Fruit fly (Drosophila melanogaster) whole organism, embryonic: ENCODE measurements around the gene wrm2.

ENCODE experiments used
- Adf1 ChIP-seq: fragments of 200-800 bp; sonication (Bioruptor generic); IDR thresholded peaks from 2 replicates; pipeline ENCODE4 v1.3.6; 2022; ENCODE audit warnings: missing biosample characterization, missing genetic modification characterization
- CG10462 ChIP-seq: fragments of 200-800 bp; sonication (Bioruptor generic); optimal IDR thresholded peaks from 2 replicates; lab custom pipeline; 2016; ENCODE audit warnings: missing biosample characterization, missing genetic modification characterization
- CG11247 ChIP-seq: fragments of 200-800 bp; sonication (Bioruptor generic); IDR thresholded peaks from 2 replicates; pipeline ENCODE4 v1.3.6; 2022; ENCODE audit warnings: missing biosample characterization, missing genetic modification characterization
- CG11695 ChIP-seq: fragments of 200-800 bp; sonication (Bioruptor generic); IDR thresholded peaks from 3 replicates; pipeline ENCODE4 v1.3.6; 2022; ENCODE audit warnings: missing biosample characterization, missing genetic modification characterization
- CG13296 ChIP-seq: fragments of 200-800 bp; sonication (Bioruptor generic); optimal IDR thresholded peaks from 3 replicates; lab custom pipeline; 2018; ENCODE audit warnings: missing biosample characterization, mild to moderate bottlenecking, missing genetic modification characterization
- CG13894 ChIP-seq: fragments of 200-800 bp; sonication (Bioruptor generic); optimal IDR thresholded peaks from 3 replicates; lab custom pipeline; 2018; ENCODE audit warnings: missing biosample characterization, mild to moderate bottlenecking, missing genetic modification characterization, moderate library complexity
- CG14965 ChIP-seq: fragments of 200-800 bp; sonication (Bioruptor generic); optimal IDR thresholded peaks from 2 replicates; lab custom pipeline; 2016; ENCODE audit warnings: missing biosample characterization, missing genetic modification characterization, borderline replicate concordance
- CG15601 ChIP-seq: fragments of 200-800 bp; sonication (Bioruptor generic); optimal IDR thresholded peaks from 3 replicates; lab custom pipeline; 2019; ENCODE audit warnings: missing biosample characterization, mild to moderate bottlenecking, missing genetic modification characterization, moderate library complexity
- CG15696 ChIP-seq: fragments of 200-800 bp; sonication (Bioruptor generic); optimal IDR thresholded peaks from 2 replicates; lab custom pipeline; 2019; ENCODE audit warnings: missing biosample characterization, mild to moderate bottlenecking, missing genetic modification characterization, moderate library complexity
- CG16813 ChIP-seq: fragments of 200-800 bp; sonication (Bioruptor generic); IDR thresholded peaks from 3 replicates; pipeline ENCODE4 v1.3.6; 2022; ENCODE audit warnings: missing biosample characterization, missing genetic modification characterization; ENCODE audit not compliant: partially characterized antibody
- CG17328 ChIP-seq: fragments of 200-800 bp; sonication (Bioruptor generic); IDR thresholded peaks from 2 replicates; pipeline ENCODE4 v1.3.6; 2022; ENCODE audit warnings: missing biosample characterization, missing genetic modification characterization
- CG17568 ChIP-seq: fragments of 200-800 bp; sonication (Bioruptor generic); optimal IDR thresholded peaks from 2 replicates; lab custom pipeline; 2018; ENCODE audit warnings: missing biosample characterization, mild to moderate bottlenecking, missing genetic modification characterization, moderate library complexity
- CG2199 ChIP-seq: fragments of 200-800 bp; sonication (Bioruptor generic); IDR thresholded peaks from 3 replicates; pipeline ENCODE4 v1.3.6; 2022; ENCODE audit warnings: missing biosample characterization, missing genetic modification characterization
- CG3065 ChIP-seq: fragments of 200-800 bp; sonication (Bioruptor generic); optimal IDR thresholded peaks from 2 replicates; lab custom pipeline; 2016; ENCODE audit warnings: missing biosample characterization, missing genetic modification characterization
- CG6175 ChIP-seq: fragments of 200-800 bp; sonication (Bioruptor generic); IDR thresholded peaks from 3 replicates; pipeline ENCODE4 v1.3.6; 2022; ENCODE audit warnings: missing biosample characterization, missing genetic modification characterization
- CG7271 ChIP-seq: fragments of 200-800 bp; sonication (Bioruptor generic); optimal IDR thresholded peaks from 2 replicates; lab custom pipeline; 2018; ENCODE audit warnings: missing biosample characterization, mild to moderate bottlenecking, missing genetic modification characterization, moderate library complexity
- CG7928 ChIP-seq: fragments of 200-800 bp; sonication (Bioruptor generic); optimal IDR thresholded peaks from 2 replicates; lab custom pipeline; 2017; ENCODE audit warnings: missing biosample characterization, mild to moderate bottlenecking, missing genetic modification characterization
- CG8388 ChIP-seq: fragments of 200-800 bp; sonication (Bioruptor generic); optimal IDR thresholded peaks from 2 replicates; lab custom pipeline; 2019; ENCODE audit warnings: missing biosample characterization, mild to moderate bottlenecking, missing genetic modification characterization, moderate library complexity
- CoRest ChIP-seq: fragments of 200-800 bp; sonication (Bioruptor generic); optimal IDR thresholded peaks from 3 replicates; lab custom pipeline; 2018; ENCODE audit warnings: missing biosample characterization, mild to moderate bottlenecking, missing genetic modification characterization, moderate library complexity
- Fer3 ChIP-seq: fragments of 200-800 bp; sonication (Bioruptor generic); optimal IDR thresholded peaks from 2 replicates; lab custom pipeline; 2018; ENCODE audit warnings: missing biosample characterization, mild to moderate bottlenecking, missing genetic modification characterization, moderate library complexity
- GATAe ChIP-seq: fragments of 200-800 bp; sonication (Bioruptor generic); conservative IDR thresholded peaks from 2 replicates; pipeline ENCODE4 v1.3.6; 2022; ENCODE audit warnings: missing biosample characterization, missing genetic modification characterization
- HHEX ChIP-seq: fragments of 200-800 bp; sonication (Bioruptor generic); optimal IDR thresholded peaks from 3 replicates; lab custom pipeline; 2017; ENCODE audit warnings: missing biosample characterization, mild to moderate bottlenecking, missing genetic modification characterization, missing genetic modification reagents
- HLHmδ ChIP-seq: fragments of 200-800 bp; sonication (Bioruptor generic); optimal IDR thresholded peaks from 2 replicates; lab custom pipeline; 2018; ENCODE audit warnings: missing biosample characterization, mild to moderate bottlenecking, missing genetic modification characterization, moderate library complexity
- Hmx ChIP-seq: fragments of 200-800 bp; sonication (Bioruptor generic); optimal IDR thresholded peaks from 2 replicates; lab custom pipeline; 2016; ENCODE audit warnings: missing biosample characterization, missing genetic modification characterization
- Lim3 ChIP-seq: fragments of 200-800 bp; sonication (Bioruptor generic); IDR thresholded peaks from 2 replicates; pipeline ENCODE4 v1.3.6; 2022; ENCODE audit warnings: missing biosample characterization, missing genetic modification characterization
- NK7.1 ChIP-seq: fragments of 200-800 bp; sonication (Bioruptor generic); optimal IDR thresholded peaks from 3 replicates; lab custom pipeline; 2016; ENCODE audit warnings: missing biosample characterization, missing genetic modification characterization
- NfI ChIP-seq: fragments of 200-800 bp; sonication (Bioruptor generic); optimal IDR thresholded peaks from 3 replicates; lab custom pipeline; 2018; ENCODE audit warnings: missing biosample characterization, mild to moderate bottlenecking, missing genetic modification characterization, moderate library complexity
- Ravus ChIP-seq: fragments of 200-800 bp; sonication (Bioruptor generic); IDR thresholded peaks from 2 replicates; pipeline ENCODE4 v1.3.6; 2022; ENCODE audit warnings: missing biosample characterization, missing genetic modification characterization
- ac ChIP-seq: fragments of 200-800 bp; sonication (Bioruptor generic); optimal IDR thresholded peaks from 3 replicates; lab custom pipeline; 2017; ENCODE audit warnings: missing biosample characterization, mild to moderate bottlenecking, missing genetic modification characterization
- ara ChIP-seq: fragments of 200-800 bp; sonication (Bioruptor generic); IDR thresholded peaks from 2 replicates; pipeline ENCODE4 v1.3.6; 2022; ENCODE audit warnings: missing biosample characterization, missing genetic modification characterization
- bab2 ChIP-seq: fragments of 200-800 bp; sonication (Bioruptor generic); optimal IDR thresholded peaks from 2 replicates; lab custom pipeline; 2016; ENCODE audit warnings: missing biosample characterization, missing genetic modification characterization
- bigmax ChIP-seq: fragments of 200-800 bp; sonication (Bioruptor generic); optimal IDR thresholded peaks from 2 replicates; lab custom pipeline; 2018; ENCODE audit warnings: missing biosample characterization, mild to moderate bottlenecking, missing genetic modification characterization
- bsh ChIP-seq, 2 experiments: fragments of 200-800 bp; sonication (Bioruptor generic); optimal IDR thresholded peaks; 2 replicates each; lab custom pipeline; 2017 to 2018; ENCODE audit warnings: mild to moderate bottlenecking in 2 of 2, missing biosample characterization in 2 of 2, missing genetic modification characterization in 2 of 2, moderate library complexity in 1 of 2
- cad ChIP-seq: fragments of >200 bp; optimal IDR thresholded peaks from 2 replicates; lab custom pipeline; 2017; ENCODE audit warnings: missing biosample characterization, missing genetic modification characterization
- dimm ChIP-seq: fragments of 200-800 bp; sonication (Bioruptor generic); IDR thresholded peaks from 2 replicates; pipeline ENCODE4 v1.3.6; 2022; ENCODE audit warnings: missing biosample characterization, missing genetic modification characterization
- dmrt11E ChIP-seq: fragments of 200-800 bp; sonication (Bioruptor generic); optimal IDR thresholded peaks from 3 replicates; lab custom pipeline; 2018; ENCODE audit warnings: missing biosample characterization, mild to moderate bottlenecking, missing genetic modification characterization, moderate library complexity
- dysf ChIP-seq: fragments of 200-800 bp; sonication (Bioruptor generic); IDR thresholded peaks from 3 replicates; pipeline ENCODE4 v1.3.6; 2022; ENCODE audit warnings: missing biosample characterization, missing genetic modification characterization
- eyg ChIP-seq: fragments of 200-800 bp; sonication (Bioruptor generic); optimal IDR thresholded peaks from 3 replicates; lab custom pipeline; 2016; ENCODE audit warnings: missing biosample characterization, missing genetic modification characterization
- fd102C ChIP-seq: fragments of 200-800 bp; sonication (Bioruptor generic); optimal IDR thresholded peaks from 2 replicates; lab custom pipeline; 2018; ENCODE audit warnings: missing biosample characterization, mild to moderate bottlenecking, missing genetic modification characterization, moderate library complexity
- ham ChIP-seq: fragments of 200-800 bp; sonication (Bioruptor generic); IDR thresholded peaks from 2 replicates; pipeline ENCODE4 v1.3.6; 2022; ENCODE audit warnings: missing biosample characterization, missing genetic modification characterization
- ind ChIP-seq: fragments of 200-800 bp; sonication (Bioruptor generic); optimal IDR thresholded peaks from 3 replicates; lab custom pipeline; 2016; ENCODE audit warnings: missing biosample characterization, missing genetic modification characterization
- lilli ChIP-seq: fragments of 200-800 bp; sonication (Bioruptor generic); optimal IDR thresholded peaks from 3 replicates; lab custom pipeline; 2016; ENCODE audit warnings: missing biosample characterization, missing genetic modification characterization
- nom ChIP-seq: fragments of 200-800 bp; sonication (Bioruptor generic); optimal IDR thresholded peaks from 2 replicates; lab custom pipeline; 2017; ENCODE audit warnings: missing biosample characterization, missing genetic modification characterization, mild to moderate bottlenecking, moderate library complexity, missing genetic modification reagents
- pho ChIP-seq: fragments of 200-800 bp; sonication (Bioruptor generic); optimal IDR thresholded peaks from 2 replicates; lab custom pipeline; 2016; ENCODE audit warnings: missing biosample characterization, missing genetic modification characterization
- pita ChIP-seq: fragments of 200-800 bp; sonication (Bioruptor generic); optimal IDR thresholded peaks from 2 replicates; lab custom pipeline; 2017; ENCODE audit warnings: missing biosample characterization, mild to moderate bottlenecking, missing genetic modification characterization
- shn ChIP-seq: fragments of 200-800 bp; sonication (Bioruptor generic); optimal IDR thresholded peaks from 3 replicates; lab custom pipeline; 2016; ENCODE audit warnings: missing biosample characterization, missing genetic modification characterization
- tio ChIP-seq: fragments of 200-800 bp; sonication (Bioruptor generic); optimal IDR thresholded peaks from 2 replicates; lab custom pipeline; 2017; ENCODE audit warnings: missing biosample characterization, missing genetic modification characterization, inconsistent platforms
- trem ChIP-seq: fragments of 200-800 bp; optimal IDR thresholded peaks from 3 replicates; lab custom pipeline; 2019; ENCODE audit warnings: missing biosample characterization, mild to moderate bottlenecking, missing genetic modification characterization, moderate library complexity
- trh ChIP-seq: fragments of 200-800 bp; sonication (Bioruptor generic); optimal IDR thresholded peaks from 2 replicates; lab custom pipeline; 2016; ENCODE audit warnings: missing biosample characterization, missing genetic modification characterization
- twi ChIP-seq: fragments of 200-800 bp; optimal IDR thresholded peaks from 2 replicates; lab custom pipeline; 2019; ENCODE audit warnings: missing biosample characterization, mild to moderate bottlenecking, missing genetic modification characterization, moderate library complexity
- usp ChIP-seq: fragments of >200 bp; optimal IDR thresholded peaks from 2 replicates; lab custom pipeline; 2017; ENCODE audit warnings: missing biosample characterization, missing genetic modification characterization

The wrm2 gene

DNA sequence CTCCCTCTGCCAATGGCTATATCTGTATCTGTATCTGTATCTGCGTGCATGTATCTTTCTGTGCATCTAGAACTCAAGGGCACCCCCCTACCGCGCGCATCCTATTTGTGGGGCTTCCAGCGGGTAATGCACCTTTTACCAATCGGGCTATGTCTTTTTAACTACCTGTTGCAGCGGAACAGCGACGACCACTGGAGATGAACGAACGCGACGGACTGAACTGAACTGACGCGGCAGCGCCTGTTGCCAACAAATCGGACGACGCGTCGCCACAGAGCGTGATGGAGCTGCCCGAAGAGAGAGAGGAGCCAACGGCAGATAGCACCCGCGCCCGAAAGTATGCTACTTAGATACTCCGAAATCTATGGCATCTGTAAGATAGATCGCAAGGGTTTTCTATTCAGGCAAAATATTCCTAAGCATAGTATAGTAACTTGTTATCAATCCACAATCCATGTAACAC lies 10.0 kb upstream of the wrm2 start, which contains the start of gene Cln7 (continued):
- TF ChIP-seq NfI (GFP tag; lab: Kevin White, UChicago) (peak; percentile 11), tio (GFP tag; lab: Kevin White, UChicago) (no peak), CG16813 (GFP tag; lab: Robert Waterston, UW) (no peak), pho (GFP tag; lab: Kevin White, UChicago) (no peak), CG13296 (GFP tag; lab: Kevin White, UChicago) (peak; percentile 66), twi (tag; lab: Kevin White, UChicago) (no peak), Lim3 (no peak), CG15601 (tag; lab: Kevin White, UChicago) (peak; percentile 22), bigmax (peak; percentile 59), trh (no peak), NK7.1 (GFP tag; lab: Kevin White, UChicago) (no peak), usp (GFP tag; lab: Kevin White, UChicago) (no peak), CG10462 (GFP tag; lab: Kevin White, UChicago) (no peak), trem (tag; lab: Kevin White, UChicago) (peak; percentile 31), CG15696 (no peak), ind (GFP tag; lab: Kevin White, UChicago) (no peak), CG14965 (GFP tag; lab: Kevin White, UChicago) (no peak), CG7271 (tag; lab: Kevin White, UChicago) (no peak), CG2199 (GFP tag; lab: Robert Waterston, UW) (peak; percentile 84; the same call in 2 of the 3 replicates), ac (GFP tag; lab: Kevin White, UChicago) (peak; percentile 8), fd102C (GFP tag; lab: Kevin White, UChicago) (no peak), HHEX (GFP tag; lab: Kevin White, UChicago) (no peak), pita (no peak), cad (GFP tag; lab: Kevin White, UChicago) (no peak), Ravus (no peak), Fer3 (no peak), CG6175 (peak; percentile 29; the same call in 1 of the 3 replicates), Hmx (GFP tag; lab: Kevin White, UChicago) (no peak), CG17568 (GFP tag; lab: Kevin White, UChicago) (no peak), CG13894 (tag; lab: Kevin White, UChicago) (peak; percentile 64), nom (GFP tag; lab: Kevin White, UChicago) (peak; percentile 88), CG17328 (GFP tag; lab: Robert Waterston, UW) (no peak), CG7928 (GFP tag; lab: Kevin White, UChicago) (no peak), GATAe (no peak), ara (GFP tag; lab: Robert Waterston, UW) (peak; percentile 42; the same call in 1 of the 2 replicates), CG3065 (GFP tag; lab: Kevin White, UChicago) (no peak), lilli (GFP tag; lab: Kevin White, UChicago) (no peak), dmrt11E (no peak), dysf (GFP tag; lab: Robert Waterston, UW) (no peak; the same call in 2 of the 3 replicates), shn (no peak), CoRest (tag; lab: Kevin White, UChicago) (no peak), dimm (GFP tag; lab: Robert Waterston, UW) (no peak), CG11695 (GFP tag; lab: Robert Waterston, UW) (0 out of 3 replicates have a peak, but pooled peaks have one; percentile 17), ham (GFP tag; lab: Robert Waterston, UW) (no peak), Adf1 (GFP tag; lab: Robert Waterston, UW) (peak; percentile 85), CG11247 (no peak), bsh (GFP tag; optimal IDR thresholded peaks at IDR 0.05; lab: Kevin White, UChicago) (peak; percentile 32 to 33), eyg (GFP tag; lab: Kevin White, UChicago) (no peak), CG8388 (peak; percentile 2), bab2 (GFP tag; lab: Kevin White, UChicago) (no peak), HLHmδ (GFP tag; lab: Kevin White, UChicago) (peak; percentile 80)
